Worm (Caenorhabditis elegans) whole organism, young adult: Measurements from ENCODE around the gene mpst-4.
A peak's percentile ranks its signal among the peaks of the same experiment; 100 is the strongest.

Experiments used
- B0035.1 ChIP-seq: sonication (generic microtip); optimal IDR thresholded peaks from 2 replicates; lab custom pipeline; 2016; ENCODE audit warnings: missing genetic modification characterization, mild to moderate bottlenecking, missing compliant biosample characterization, missing genotype, missing genetic modification reagents
- B0336.3 ChIP-seq: fragments of 200-800 bp; sonication (Bioruptor generic); IDR thresholded peaks from 2 replicates; pipeline ENCODE4 v1.3.6; 2022; ENCODE audit warnings: missing genetic modification characterization, missing compliant biosample characterization
- C06A6.2 ChIP-seq: fragments of 200-800 bp; sonication (Bioruptor generic); conservative IDR thresholded peaks from 2 replicates; pipeline ENCODE4 v1.3.6; 2022; ENCODE audit warnings: missing genetic modification characterization, missing compliant biosample characterization
- D2030.7 ChIP-seq: fragments of 200-800 bp; sonication (Bioruptor generic); IDR thresholded peaks from 2 replicates; pipeline ENCODE4 v1.3.6; 2022; ENCODE audit warnings: missing genetic modification reagents, missing genetic modification characterization, missing compliant biosample characterization
- F22D6.2 ChIP-seq: sonication (generic microtip); optimal IDR thresholded peaks from 2 replicates; lab custom pipeline; 2016; ENCODE audit warnings: mild to moderate bottlenecking, missing genetic modification characterization, missing compliant biosample characterization
- F37B4.10 ChIP-seq: fragments of 200-800 bp; sonication (Bioruptor generic); IDR thresholded peaks from 2 replicates; pipeline ENCODE4 v1.3.6; 2022; ENCODE audit warnings: missing genetic modification characterization, missing compliant biosample characterization
- F52B5.7 ChIP-seq: sonication (generic microtip); optimal IDR thresholded peaks from 2 replicates; lab custom pipeline; 2016; ENCODE audit warnings: mild to moderate bottlenecking, missing genetic modification characterization, missing compliant biosample characterization
- K11D2.4 ChIP-seq: fragments of 200-800 bp; sonication (Bioruptor generic); IDR thresholded peaks from 2 replicates; pipeline ENCODE4 v1.3.6; 2022; ENCODE audit warnings: missing genetic modification reagents, missing genetic modification characterization, missing compliant biosample characterization
- K12H6.12 ChIP-seq: fragments of 200-800 bp; sonication (Bioruptor generic); optimal IDR thresholded peaks from 2 replicates; lab custom pipeline; 2018; ENCODE audit warnings: mild to moderate bottlenecking, missing genetic modification characterization, missing compliant biosample characterization
- T26A5.8 ChIP-seq: sonication (generic microtip); optimal IDR thresholded peaks from 2 replicates; lab custom pipeline; 2016; ENCODE audit warnings: missing genetic modification characterization, missing compliant biosample characterization
- Y56A3A.18 ChIP-seq: fragments of 200-800 bp; sonication (Bioruptor generic); IDR thresholded peaks from 2 replicates; pipeline ENCODE4 v1.3.6; 2022; ENCODE audit warnings: missing genetic modification reagents, missing genetic modification characterization, missing compliant biosample characterization
- Y95B8A.8 ChIP-seq: fragments of 200-800 bp; sonication (Bioruptor generic); IDR thresholded peaks from 2 replicates; pipeline ENCODE4 v1.3.6; 2022; ENCODE audit warnings: missing genetic modification reagents, missing genetic modification characterization, missing compliant biosample characterization
- ama-1 ChIP-seq, 3 experiments: fragments of 150-350 bp in 1 of 3; sonication (generic microtip) in 2 of 3; optimal IDR thresholded peaks; 2 replicates each; lab custom pipeline; 2014 to 2018; ENCODE audit warnings: missing biosample characterization in 2 of 3, missing genetic modification characterization in 2 of 3, missing genetic modification reagents in 2 of 3
- aptf-3 ChIP-seq: fragments of 200-800 bp; sonication (Bioruptor generic); IDR thresholded peaks from 2 replicates; pipeline ENCODE4 v1.3.6; 2022; ENCODE audit warnings: missing genetic modification characterization, missing compliant biosample characterization
- attf-3 ChIP-seq: fragments of 200-800 bp; sonication (Bioruptor generic); conservative IDR thresholded peaks from 2 replicates; pipeline ENCODE4 v1.3.6; 2022; ENCODE audit warnings: missing genetic modification reagents, missing genetic modification characterization, missing compliant biosample characterization
- attf-6 ChIP-seq: fragments of 200-800 bp; sonication (Bioruptor generic); IDR thresholded peaks from 2 replicates; pipeline ENCODE4 v1.3.6; 2022; ENCODE audit warnings: missing genetic modification reagents, missing genetic modification characterization, missing compliant biosample characterization
- bed-1 ChIP-seq: fragments of 200-800 bp; sonication (Bioruptor generic); IDR thresholded peaks from 2 replicates; pipeline ENCODE4 v1.3.6; 2022; ENCODE audit warnings: missing genetic modification reagents, missing genetic modification characterization, missing compliant biosample characterization
- cebp-2 ChIP-seq: fragments of 200-800 bp; sonication (Bioruptor generic); IDR thresholded peaks from 2 replicates; pipeline ENCODE4 v1.3.6; 2022; ENCODE audit warnings: missing genetic modification characterization, missing compliant biosample characterization
- ceh-100 ChIP-seq: fragments of 200-800 bp; sonication (Bioruptor generic); IDR thresholded peaks from 2 replicates; pipeline ENCODE4 v1.3.6; 2022; ENCODE audit warnings: missing genetic modification reagents, missing genetic modification characterization, missing compliant biosample characterization
- ceh-27 ChIP-seq: fragments of 200-800 bp; sonication (Bioruptor generic); optimal IDR thresholded peaks from 2 replicates; lab custom pipeline; 2018; ENCODE audit warnings: mild to moderate bottlenecking, missing genetic modification characterization, moderate library complexity, missing compliant biosample characterization
- ceh-91 ChIP-seq: fragments of 200-800 bp; sonication (Bioruptor generic); IDR thresholded peaks from 2 replicates; pipeline ENCODE4 v1.3.6; 2022; ENCODE audit warnings: missing genetic modification reagents, missing genetic modification characterization, missing compliant biosample characterization
- dpl-1 ChIP-seq: fragments of 150-350 bp; optimal IDR thresholded peaks from 2 replicates; lab custom pipeline; 2014; ENCODE audit warnings: missing biosample characterization, missing genetic modification reagents, missing genetic modification characterization
- egl-18 ChIP-seq: fragments of 200-800 bp; sonication (Bioruptor generic); IDR thresholded peaks from 2 replicates; pipeline ENCODE4 v1.3.6; 2022; ENCODE audit warnings: missing genetic modification reagents, missing genetic modification characterization, missing compliant biosample characterization
- egrh-3 ChIP-seq: fragments of 200-800 bp; sonication (Bioruptor generic); IDR thresholded peaks from 2 replicates; pipeline ENCODE4 v1.3.6; 2022; ENCODE audit warnings: missing genetic modification reagents, missing genetic modification characterization, missing compliant biosample characterization
- fkh-3 ChIP-seq: sonication (generic microtip); optimal IDR thresholded peaks from 2 replicates; lab custom pipeline; 2016; ENCODE audit warnings: mild to moderate bottlenecking, missing genetic modification characterization, missing compliant biosample characterization
- hlh-12 ChIP-seq: sonication (generic microtip); optimal IDR thresholded peaks from 2 replicates; lab custom pipeline; 2016; ENCODE audit warnings: missing genetic modification characterization, missing compliant biosample characterization
- hmg-1.2 ChIP-seq: fragments of 200-800 bp; sonication (Bioruptor generic); IDR thresholded peaks from 2 replicates; pipeline ENCODE4 v1.3.6; 2022; ENCODE audit warnings: missing genetic modification reagents, missing genetic modification characterization, missing compliant biosample characterization
- hrde-1 ChIP-seq: sonication (generic microtip); optimal IDR thresholded peaks from 2 replicates; lab custom pipeline; 2016; ENCODE audit warnings: missing genetic modification characterization, mild to moderate bottlenecking, missing compliant biosample characterization, moderate library complexity, missing genotype, missing genetic modification reagents, borderline replicate concordance
- lag-1 ChIP-seq: fragments of 200-800 bp; sonication (Bioruptor generic); IDR thresholded peaks from 2 replicates; pipeline ENCODE4 v1.3.6; 2022; ENCODE audit warnings: missing genetic modification reagents, missing genetic modification characterization, missing compliant biosample characterization
- lin-26 ChIP-seq: fragments of 200-800 bp; sonication (Bioruptor generic); IDR thresholded peaks from 2 replicates; pipeline ENCODE4 v1.3.6; 2022; ENCODE audit warnings: missing genetic modification reagents, missing genetic modification characterization, missing compliant biosample characterization
- lin-35 ChIP-seq, 3 experiments: fragments of 150-350 bp in 2 of 3; sonication (generic microtip) in 1 of 3; optimal IDR thresholded peaks; 2 replicates each; lab custom pipeline; 2014 to 2018; ENCODE audit warnings: missing biosample characterization in 3 of 3, missing genetic modification characterization in 3 of 3, missing genetic modification reagents in 3 of 3
- lin-40 ChIP-seq: sonication (generic microtip); optimal IDR thresholded peaks from 2 replicates; lab custom pipeline; 2016; ENCODE audit warnings: missing genetic modification characterization, mild to moderate bottlenecking, missing compliant biosample characterization, missing genotype, missing genetic modification reagents
- lir-1 ChIP-seq: fragments of 200-800 bp; sonication (Bioruptor generic); conservative IDR thresholded peaks from 2 replicates; pipeline ENCODE4 v1.3.6; 2022; ENCODE audit warnings: missing genetic modification reagents, missing genetic modification characterization, missing compliant biosample characterization
- madf-3 ChIP-seq: fragments of 200-800 bp; sonication (Bioruptor generic); IDR thresholded peaks from 2 replicates; pipeline ENCODE4 v1.3.6; 2022; ENCODE audit warnings: missing genetic modification reagents, missing genetic modification characterization, missing compliant biosample characterization
- madf-8 ChIP-seq: fragments of 200-800 bp; sonication (Bioruptor generic); conservative IDR thresholded peaks from 2 replicates; pipeline ENCODE4 v1.3.6; 2022; ENCODE audit warnings: missing genetic modification reagents, missing genetic modification characterization, missing compliant biosample characterization
- mel-28 ChIP-seq: sonication (generic microtip); optimal IDR thresholded peaks from 2 replicates; lab custom pipeline; 2016; ENCODE audit warnings: borderline replicate concordance, mild to moderate bottlenecking, missing genetic modification characterization, missing compliant biosample characterization
- mxl-1 ChIP-seq: sonication (generic microtip); optimal IDR thresholded peaks from 2 replicates; lab custom pipeline; 2016; ENCODE audit warnings: missing genetic modification characterization, missing compliant biosample characterization
- nfya-2 ChIP-seq: fragments of 200-800 bp; sonication (Bioruptor generic); IDR thresholded peaks from 2 replicates; pipeline ENCODE4 v1.3.6; 2022; ENCODE audit warnings: missing genetic modification reagents, missing genetic modification characterization, missing compliant biosample characterization
- nhr-179 ChIP-seq: sonication (generic microtip); optimal IDR thresholded peaks from 2 replicates; lab custom pipeline; 2016; ENCODE audit warnings: mild to moderate bottlenecking, missing genetic modification characterization, missing compliant biosample characterization
- nhr-27 ChIP-seq: fragments of 200-800 bp; sonication (Bioruptor generic); optimal IDR thresholded peaks from 2 replicates; lab custom pipeline; 2018; ENCODE audit warnings: mild to moderate bottlenecking, missing genetic modification characterization, moderate library complexity, missing compliant biosample characterization
- nhr-80 ChIP-seq: sonication (generic microtip); optimal IDR thresholded peaks from 2 replicates; lab custom pipeline; 2016; ENCODE audit warnings: missing genetic modification characterization, missing compliant biosample characterization
- pbrm-1 ChIP-seq: fragments of 200-800 bp; sonication (Bioruptor generic); IDR thresholded peaks from 2 replicates; pipeline ENCODE4 v1.3.6; 2022; ENCODE audit warnings: missing genetic modification reagents, missing genetic modification characterization, missing compliant biosample characterization
- rcor-1 ChIP-seq: fragments of 200-800 bp; sonication (Bioruptor generic); IDR thresholded peaks from 2 replicates; pipeline ENCODE4 v1.3.6; 2022; ENCODE audit warnings: missing genetic modification reagents, missing genetic modification characterization, missing compliant biosample characterization
- repo-1 ChIP-seq: sonication (generic microtip); optimal IDR thresholded peaks from 2 replicates; lab custom pipeline; 2017; ENCODE audit warnings: mild to moderate bottlenecking, missing genetic modification characterization, missing compliant biosample characterization
- sdz-38 ChIP-seq: sonication (generic microtip); optimal IDR thresholded peaks from 2 replicates; lab custom pipeline; 2016; ENCODE audit warnings: missing genotype, missing genetic modification characterization, missing compliant biosample characterization
- snpc-3.4 ChIP-seq: sonication (generic microtip); optimal IDR thresholded peaks from 2 replicates; lab custom pipeline; 2017; ENCODE audit warnings: missing genetic modification characterization, mild to moderate bottlenecking, missing compliant biosample characterization, antibody characterized with exemption, moderate library complexity, missing genotype, missing genetic modification reagents
- somi-1 ChIP-seq: fragments of 200-800 bp; sonication (Bioruptor generic); optimal IDR thresholded peaks from 2 replicates; lab custom pipeline; 2018; ENCODE audit warnings: mild to moderate bottlenecking, missing genetic modification characterization, missing compliant biosample characterization
- zfh-2 ChIP-seq: fragments of 200-800 bp; sonication (Bioruptor generic); conservative IDR thresholded peaks from 2 replicates; pipeline ENCODE4 v1.3.6; 2022; ENCODE audit warnings: missing genetic modification reagents, missing genetic modification characterization, missing compliant biosample characterization
- ztf-22 ChIP-seq: fragments of 200-800 bp; sonication (Bioruptor generic); optimal IDR thresholded peaks from 2 replicates; lab custom pipeline; 2018; ENCODE audit warnings: mild to moderate bottlenecking, missing genetic modification characterization, moderate library complexity, missing compliant biosample characterization
- ztf-26 ChIP-seq: sonication (generic microtip); optimal IDR thresholded peaks from 2 replicates; lab custom pipeline; 2017; ENCODE audit warnings: missing genetic modification characterization, missing compliant biosample characterization

Gene mpst-4

ce11 chrII:4869793-4870343 lies 6.6 kb upstream of the mpst-4 start:
- TF ChIP-seq attf-3 (GFP tag; lab: Robert Waterston, UW) (no peak), attf-6 (GFP tag; lab: Robert Waterston, UW) (no peak), hrde-1 (tag; lab: Kevin White, UChicago) (no peak), somi-1 (no peak), egrh-3 (GFP tag; lab: Robert Waterston, UW) (peak; percentile 89), F22D6.2 (no peak), bed-1 (GFP tag; lab: Robert Waterston, UW) (no peak), lin-26 (GFP tag; lab: Robert Waterston, UW) (0 out of 2 replicates have a peak, but pooled peaks have one; percentile 32), madf-3 (GFP tag; lab: Robert Waterston, UW) (no peak), ceh-100 (no peak), cebp-2 (GFP tag; lab: Robert Waterston, UW) (no peak), ceh-91 (GFP tag; lab: Robert Waterston, UW) (no peak), fkh-3 (tag; lab: Kevin White, UChicago) (no peak), F37B4.10 (no peak), dpl-1 (no peak), sdz-38 (tag; lab: Kevin White, UChicago) (no peak), lin-40 (no peak), T26A5.8 (tag; lab: Kevin White, UChicago) (no peak), rcor-1 (GFP tag; lab: Robert Waterston, UW) (no peak), B0336.3 (GFP tag; lab: Robert Waterston, UW) (no peak), nfya-2 (GFP tag; lab: Robert Waterston, UW) (no peak), egl-18 (GFP tag; lab: Robert Waterston, UW) (no peak), K12H6.12 (no peak), ama-1 (optimal IDR thresholded peaks at IDR 0.05; lab: Kevin White, UChicago) (no peak), ama-1 (GFP tag; optimal IDR thresholded peaks at IDR 0.05; lab: Kevin White, UChicago) (no peak), madf-8 (GFP tag; lab: Robert Waterston, UW) (no peak), snpc-3.4 (tag; lab: Kevin White, UChicago) (no peak), nhr-179 (no peak), lag-1 (GFP tag; lab: Robert Waterston, UW) (no peak), ztf-26 (tag; lab: Kevin White, UChicago) (peak; percentile 1), lin-35 (GFP tag; optimal IDR thresholded peaks at IDR 0.05; lab: Kevin White, UChicago) (no peak), zfh-2 (GFP tag; lab: Robert Waterston, UW) (peak; percentile 93), nhr-27 (tag; lab: Kevin White, UChicago) (no peak), repo-1 (tag; lab: Kevin White, UChicago) (no peak), B0035.1 (tag; lab: Kevin White, UChicago) (no peak), Y95B8A.8 (GFP tag; lab: Robert Waterston, UW) (no peak), K11D2.4 (0 out of 2 replicates have a peak, but pooled peaks have one; percentile 46), lir-1 (GFP tag; lab: Robert Waterston, UW) (no peak), F52B5.7 (no peak), nhr-80 (tag; lab: Kevin White, UChicago) (no peak), ceh-27 (GFP tag; lab: Kevin White, UChicago) (no peak), pbrm-1 (GFP tag; lab: Robert Waterston, UW) (no peak), aptf-3 (GFP tag; lab: Robert Waterston, UW) (no peak), mxl-1 (tag; lab: Kevin White, UChicago) (no peak), Y56A3A.18 (GFP tag; lab: Robert Waterston, UW) (no peak), hlh-12 (tag; lab: Kevin White, UChicago) (no peak), hmg-1.2 (GFP tag; lab: Robert Waterston, UW) (no peak), ztf-22 (GFP tag; lab: Kevin White, UChicago) (no peak), C06A6.2 (GFP tag; lab: Robert Waterston, UW) (no peak), D2030.7 (no peak), mel-28 (tag; lab: Kevin White, UChicago) (no peak)
